Fruit fly (Drosophila melanogaster): Measurements from ENCODE around the gene CG44271.

- TF ChIP-seq CTCF (optimal IDR thresholded peaks at IDR 0.05), result no peak
- TF ChIP-seq CG8478 (optimal IDR thresholded peaks at IDR 0.05), result no peak
Measured at dm6 chr2L:6793763-6794417, 46.2 kb upstream of the CG44271 start.
